Worm (Caenorhabditis elegans): ENCODE data around the gene Y51B9A.14.

DNA sequence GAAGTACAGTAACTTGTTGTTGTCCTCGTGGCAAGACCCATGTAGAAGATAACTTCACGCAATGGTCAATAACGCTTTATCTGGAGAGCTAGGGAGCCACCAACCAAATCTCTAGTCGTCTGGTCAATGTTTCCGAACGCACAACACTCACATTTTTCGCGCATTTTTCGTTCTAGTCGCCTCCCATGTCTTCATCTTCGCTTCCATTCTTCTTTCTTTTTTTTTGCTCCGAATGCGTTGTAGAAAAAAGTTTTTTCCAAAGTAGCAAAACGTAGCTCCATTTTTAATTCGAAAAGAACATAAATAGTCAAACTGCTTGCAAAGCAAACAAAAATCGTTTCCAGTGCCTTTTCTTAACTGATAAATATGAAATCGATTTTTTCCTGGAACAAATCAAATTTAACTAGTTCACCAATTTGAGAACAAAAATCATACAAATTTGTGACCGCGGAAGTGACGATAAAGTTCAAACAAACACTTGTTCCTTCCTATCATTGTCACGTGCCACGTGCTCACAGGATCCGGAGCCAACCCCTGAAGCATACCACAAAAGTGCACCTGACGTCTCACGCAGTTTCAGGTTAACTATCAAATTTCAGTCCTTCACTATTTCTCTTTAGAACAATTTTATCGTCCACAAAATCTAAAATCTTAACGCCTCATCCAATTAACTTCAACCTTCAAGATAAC lies 20.7 kb upstream of the Y51B9A.14 start:
- TF ChIP-seq nhr-237 (tag; optimal IDR thresholded peaks at IDR 0.05) (no peak), ama-1 (optimal IDR thresholded peaks at IDR 0.05) (no peak), daf-19 (GFP tag; conservative IDR thresholded peaks at IDR 0.05) (no peak), jun-1 (tag; optimal IDR thresholded peaks at IDR 0.05) (no peak), vab-7 (GFP tag; IDR thresholded peaks at IDR 0.05) (no peak), ztf-11 (tag; optimal IDR thresholded peaks at IDR 0.05) (no peak), aha-1 (tag) (no peak), Y105C5A.15 (GFP tag; IDR thresholded peaks at IDR 0.05) (no peak), unc-39 (tag; optimal IDR thresholded peaks at IDR 0.05) (no peak), daf-8 (GFP tag; IDR thresholded peaks at IDR 0.05) (no peak)
